Worm (Caenorhabditis elegans) whole organism, L3 larva: ENCODE data around the gene F44E7.5.

Experiments used
- ceh-28 ChIP-seq: fragments of 150-350 bp; optimal IDR thresholded peaks from 2 replicates; lab custom pipeline; 2014; ENCODE audit warnings: missing biosample characterization, missing genetic modification reagents, missing genetic modification characterization
- daf-12 ChIP-seq: fragments of 150-350 bp; optimal IDR thresholded peaks from 2 replicates; lab custom pipeline; 2014; ENCODE audit warnings: missing biosample characterization, missing genetic modification reagents, missing genetic modification characterization
- fkh-10 ChIP-seq: sonication (generic microtip); optimal IDR thresholded peaks from 2 replicates; lab custom pipeline; 2017; ENCODE audit warnings: missing biosample characterization, missing genetic modification reagents, missing genetic modification characterization
- jun-1 ChIP-seq: fragments of 150-350 bp; optimal IDR thresholded peaks from 2 replicates; lab custom pipeline; 2014; ENCODE audit warnings: missing biosample characterization, missing genetic modification reagents, missing genetic modification characterization
- lin-39 ChIP-seq: fragments of 150-350 bp; optimal IDR thresholded peaks from 2 replicates; lab custom pipeline; 2018; ENCODE audit warnings: missing biosample characterization, missing genetic modification reagents, missing genetic modification characterization
- nhr-12 ChIP-seq: fragments of 150-350 bp; optimal IDR thresholded peaks from 2 replicates; lab custom pipeline; 2014; ENCODE audit warnings: missing biosample characterization, missing genetic modification characterization
- nhr-76 ChIP-seq: fragments of 150-350 bp; sonication (generic microtip); optimal IDR thresholded peaks from 5 replicates; lab custom pipeline; 2014; ENCODE audit warnings: missing biosample characterization, missing genetic modification characterization
- pha-4 ChIP-seq: fragments of 150-350 bp; optimal IDR thresholded peaks from 2 replicates; lab custom pipeline; 2014; ENCODE audit warnings: missing biosample characterization, missing genetic modification reagents, missing genetic modification characterization
- snpc-4 ChIP-seq: fragments of 150-350 bp; optimal IDR thresholded peaks from 2 replicates; lab custom pipeline; 2014; ENCODE audit warnings: missing biosample characterization, missing genetic modification characterization
- unc-62 ChIP-seq: fragments of 150-350 bp; sonication (generic microtip); optimal IDR thresholded peaks from 4 replicates; lab custom pipeline; 2014; ENCODE audit warnings: missing biosample characterization, missing genetic modification reagents, missing genetic modification characterization

DNA sequence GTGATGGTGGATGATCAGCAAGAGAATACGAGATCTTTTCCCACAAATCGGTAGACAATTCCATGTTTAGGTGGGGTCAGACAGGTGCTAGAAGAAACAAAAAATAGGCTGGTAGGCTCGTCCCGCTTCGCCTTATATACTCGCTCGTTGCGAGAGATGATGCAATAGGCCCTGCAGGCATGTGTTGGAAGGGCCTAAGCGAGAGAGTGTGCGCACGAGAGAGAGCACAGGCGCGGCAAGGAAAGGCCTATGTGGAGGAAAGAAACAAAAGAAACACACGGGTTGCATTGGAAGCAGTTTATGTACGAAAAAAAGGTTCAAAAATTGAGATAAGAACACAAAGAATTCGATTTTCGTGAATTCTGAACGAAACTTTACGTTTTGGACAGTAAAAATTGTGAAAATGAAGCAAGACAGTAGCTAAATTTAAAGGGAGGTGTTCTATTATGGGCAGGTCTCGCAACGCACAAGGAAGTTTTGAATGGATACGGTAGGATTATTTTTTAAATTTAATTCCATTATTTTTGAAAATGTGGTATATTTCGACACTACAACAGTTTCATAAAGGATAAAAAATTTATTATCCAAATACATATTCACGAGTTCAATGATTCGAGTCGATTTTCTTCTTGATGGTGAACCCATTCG lies at the start of gene F44E7.5:
- TF ChIP-seq nhr-76, result no peak
- no peak for TF ChIP-seq daf-12 (tag; lab: Kevin White, UChicago)
- TF ChIP-seq nhr-12, result no peak
- TF ChIP-seq jun-1 (tag; lab: Kevin White, UChicago), result no peak
- TF ChIP-seq fkh-10, result no peak
- peak; percentile 71 for TF ChIP-seq pha-4
- no peak for TF ChIP-seq unc-62 (GFP tag; lab: Kevin White, UChicago)
- peak; percentile 34 for TF ChIP-seq snpc-4 (tag; lab: Kevin White, UChicago)
- TF ChIP-seq ceh-28 (tag; lab: Kevin White, UChicago), result no peak
- TF ChIP-seq lin-39, result no peak
